Worm (Caenorhabditis elegans): ENCODE measurements around the gene crn-7.
A peak's percentile ranks its signal among the peaks of the same experiment; 100 is the strongest.

crn-7 gene

ce11 chrIII:8268296-8268695, at the start of gene crn-7, which contains the start of gene F09G8.7:
crn-7 (plus strand) TSS chrIII:8268531.
F09G8.7 (minus strand) TSS chrIII:8268355.
- TF ChIP-seq ztf-11 (tag; optimal IDR thresholded peaks at IDR 0.05) (no peak), flh-1 (GFP tag; optimal IDR thresholded peaks at IDR 0.05) (no peak), elt-3 (tag; optimal IDR thresholded peaks at IDR 0.05) (no peak), nhr-12 (tag; optimal IDR thresholded peaks at IDR 0.05) (no peak), snpc-4 (tag; optimal IDR thresholded peaks at IDR 0.05) (no peak), nhr-237 (tag; optimal IDR thresholded peaks at IDR 0.05) (no peak), mep-1 (tag; optimal IDR thresholded peaks at IDR 0.05) (peak; percentile 2), tbx-8 (GFP tag; optimal IDR thresholded peaks at IDR 0.05) (no peak)

DNA sequence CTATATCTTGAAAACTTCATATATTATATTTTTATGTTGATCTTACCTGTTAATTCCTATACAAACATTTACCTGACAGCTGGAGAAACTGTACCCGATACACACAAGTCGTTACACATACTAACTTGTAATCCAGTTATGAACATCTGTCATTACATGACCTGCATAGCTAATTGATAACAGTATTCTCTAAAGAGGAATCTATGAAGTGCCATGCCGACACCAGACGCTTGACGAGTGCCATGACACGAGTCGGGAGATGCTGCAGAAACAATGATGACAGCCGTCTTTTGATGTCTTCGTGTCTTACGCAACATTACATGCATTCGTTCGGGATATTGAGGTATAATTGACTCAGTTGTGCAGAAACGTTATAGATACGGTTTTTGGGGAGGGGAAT, 48.2 kb upstream of the crn-7 start:
- TF ChIP-seq nhr-2 (tag; optimal IDR thresholded peaks at IDR 0.05) (peak; percentile 31), zip-8 (tag; optimal IDR thresholded peaks at IDR 0.05) (peak; percentile 27), snpc-4 (tag; optimal IDR thresholded peaks at IDR 0.05) (no peak)

DNA sequence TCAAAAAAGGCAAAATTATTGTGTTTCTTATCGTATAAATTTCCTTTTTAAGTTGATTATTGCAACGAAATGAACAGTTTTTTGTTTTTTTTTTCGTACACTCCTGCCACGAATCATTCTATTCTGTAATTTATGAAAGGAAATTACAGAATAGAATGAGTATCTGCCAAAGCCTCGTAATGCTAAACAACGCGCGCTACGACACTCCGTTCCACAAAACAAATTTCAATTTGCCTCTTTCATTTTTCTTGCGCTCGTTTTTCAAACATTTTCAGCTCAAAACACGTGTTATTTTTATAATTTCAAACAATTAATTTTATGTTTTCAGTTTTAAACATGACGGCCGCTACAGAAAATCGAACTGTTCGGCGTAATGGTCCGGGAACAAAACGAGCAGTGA, 43.6 kb upstream of the crn-7 start, which contains the start of gene mob-4:
Gene mob-4 (plus strand): TSS at position 329 of the 400 bp plus-strand sequence.
- TF ChIP-seq unc-120 (tag; optimal IDR thresholded peaks at IDR 0.05; ENCODE audit: poor library complexity, severe bottlenecking) = no peak
- TF ChIP-seq bed-3 (GFP tag; optimal IDR thresholded peaks at IDR 0.05) = no peak
- no peak for TF ChIP-seq sem-2 (GFP tag; optimal IDR thresholded peaks at IDR 0.05)
- no peak for TF ChIP-seq snpc-4 (tag; optimal IDR thresholded peaks at IDR 0.05)
- TF ChIP-seq lsy-2 (tag; optimal IDR thresholded peaks at IDR 0.05) = no peak
- no peak for TF ChIP-seq ham-2 (GFP tag; optimal IDR thresholded peaks at IDR 0.05)
- TF ChIP-seq ceh-43 (GFP tag; optimal IDR thresholded peaks at IDR 0.05) = no peak

ce11 chrIII:8226178-8226577, 42.2 kb upstream of the crn-7 start, which contains the start of gene rfs-1:
rfs-1 (plus strand) TSS chrIII:8226478.
- no peak for TF ChIP-seq zip-8 (tag; optimal IDR thresholded peaks at IDR 0.05)
- no peak for TF ChIP-seq lin-32 (GFP tag; optimal IDR thresholded peaks at IDR 0.05)
- TF ChIP-seq mab-5 (tag; optimal IDR thresholded peaks at IDR 0.05) = no peak
- TF ChIP-seq ceh-43 (GFP tag; optimal IDR thresholded peaks at IDR 0.05) = no peak
- TF ChIP-seq hlh-1 (tag; optimal IDR thresholded peaks at IDR 0.05) = no peak
- no peak for TF ChIP-seq nhr-237 (tag; optimal IDR thresholded peaks at IDR 0.05)
- TF ChIP-seq lin-13 (tag; optimal IDR thresholded peaks at IDR 0.05) = no peak
- TF ChIP-seq nhr-12 (tag; optimal IDR thresholded peaks at IDR 0.05) = no peak
- TF ChIP-seq ceh-83 (GFP tag; optimal IDR thresholded peaks at IDR 0.05) = no peak
- no peak for TF ChIP-seq drap-1 (GFP tag; optimal IDR thresholded peaks at IDR 0.05)
- no peak for TF ChIP-seq ham-2 (GFP tag; optimal IDR thresholded peaks at IDR 0.05)
- TF ChIP-seq snpc-4 (tag; optimal IDR thresholded peaks at IDR 0.05) = no peak
- no peak for TF ChIP-seq ces-1 (GFP tag; optimal IDR thresholded peaks at IDR 0.05)
- no peak for TF ChIP-seq M03D4.4 (tag; optimal IDR thresholded peaks at IDR 0.05)
- no peak for TF ChIP-seq flh-1 (GFP tag; optimal IDR thresholded peaks at IDR 0.05)
- no peak for TF ChIP-seq ztf-11 (tag; optimal IDR thresholded peaks at IDR 0.05)
- TF ChIP-seq unc-120 (tag; optimal IDR thresholded peaks at IDR 0.05; ENCODE audit: poor library complexity, severe bottlenecking) = no peak
- no peak for TF ChIP-seq bed-3 (GFP tag; optimal IDR thresholded peaks at IDR 0.05)

- TF ChIP-seq lsy-2 (tag; optimal IDR thresholded peaks at IDR 0.05) (no peak), cnd-1 (tag; optimal IDR thresholded peaks at IDR 0.05) (no peak), ztf-11 (tag; optimal IDR thresholded peaks at IDR 0.05) (no peak), mab-5 (tag; optimal IDR thresholded peaks at IDR 0.05) (no peak), hlh-1 (tag; optimal IDR thresholded peaks at IDR 0.05) (no peak), zip-8 (tag; optimal IDR thresholded peaks at IDR 0.05) (no peak), nhr-28 (tag; optimal IDR thresholded peaks at IDR 0.05) (no peak), sem-2 (GFP tag; optimal IDR thresholded peaks at IDR 0.05) (no peak), pha-4 (tag; optimal IDR thresholded peaks at IDR 0.05) (no peak), blmp-1 (tag; optimal IDR thresholded peaks at IDR 0.05) (no peak), ceh-83 (GFP tag; optimal IDR thresholded peaks at IDR 0.05) (no peak), nhr-237 (tag; optimal IDR thresholded peaks at IDR 0.05) (no peak), unc-39 (tag; optimal IDR thresholded peaks at IDR 0.05) (no peak), mls-2 (tag; optimal IDR thresholded peaks at IDR 0.05) (peak; percentile 35), ham-2 (GFP tag; optimal IDR thresholded peaks at IDR 0.05) (peak; percentile 33), bed-3 (GFP tag; optimal IDR thresholded peaks at IDR 0.05) (no peak), unc-120 (tag; optimal IDR thresholded peaks at IDR 0.05; ENCODE audit: poor library complexity, severe bottlenecking) (peak; percentile 71), sptf-1 (tag; optimal IDR thresholded peaks at IDR 0.05) (no peak), ces-1 (GFP tag; optimal IDR thresholded peaks at IDR 0.05) (no peak), unc-62 (GFP tag; optimal IDR thresholded peaks at IDR 0.05) (no peak), drap-1 (GFP tag; optimal IDR thresholded peaks at IDR 0.05) (peak; percentile 34), ceh-39 (tag; optimal IDR thresholded peaks at IDR 0.05) (no peak), elt-1 (tag; optimal IDR thresholded peaks at IDR 0.05; ENCODE audit: borderline replicate concordance, insufficient read depth) (no peak)
Observed at ce11 chrIII:8227511-8227910, 40.8 kb upstream of the crn-7 start, which contains the start of gene fbxl-1. fbxl-1 (plus strand) TSS chrIII:8227830.
